Fruit fly (Drosophila melanogaster) S2 (cell line): ENCODE measurements around the gene Pde11.

ENCODE experiments used
- CG8478 ChIP-seq: fragments of >200 bp; optimal IDR thresholded peaks from 2 replicates; lab custom pipeline; 2018
- CTCF ChIP-seq, 2 experiments: fragments of >200 bp; optimal IDR thresholded peaks; 2 replicates each; lab custom pipeline; 2018

- TF ChIP-seq CTCF (optimal IDR thresholded peaks at IDR 0.05; lab: Kevin White, UChicago) = no peak
- TF ChIP-seq CG8478 (lab: Kevin White, UChicago) = no peak
Observed at dm6 chr2L:18564417-18564816, 25.7 kb downstream of the Pde11 start.
